Worm (Caenorhabditis elegans) whole organism, L4 larva: ENCODE results near the gene R11D1.13.

Experiments used
- D1046.2 ChIP-seq: fragments of 200-800 bp; sonication (Bioruptor generic); IDR thresholded peaks from 2 replicates; pipeline ENCODE4 v1.3.6; 2022; ENCODE audit warnings: missing genetic modification characterization, missing compliant biosample characterization
- F37D6.2 ChIP-seq: sonication (generic microtip); optimal IDR thresholded peaks from 2 replicates; lab custom pipeline; 2016; ENCODE audit warnings: mild to moderate bottlenecking, missing genetic modification characterization, missing compliant biosample characterization
- F49E8.2 ChIP-seq: sonication (generic microtip); optimal IDR thresholded peaks from 2 replicates; lab custom pipeline; 2016; ENCODE audit warnings: missing compliant biosample characterization, mild to moderate bottlenecking, missing genetic modification characterization, borderline replicate concordance
- R02D3.7 ChIP-seq: fragments of 150-350 bp; sonication (generic microtip); optimal IDR thresholded peaks from 3 replicates; lab custom pipeline; 2014; ENCODE audit warnings: missing biosample characterization, missing genetic modification characterization
- T26A8.4 ChIP-seq: fragments of 200-800 bp; sonication (Bioruptor generic); IDR thresholded peaks from 2 replicates; pipeline ENCODE4 v1.3.6; 2022; ENCODE audit warnings: missing genetic modification characterization, missing compliant biosample characterization
- Y105C5A.15 ChIP-seq: fragments of 200-800 bp; sonication (Bioruptor generic); IDR thresholded peaks from 2 replicates; pipeline ENCODE4 v1.3.6; 2022; ENCODE audit warnings: missing genetic modification characterization, missing compliant biosample characterization
- ZK337.2 ChIP-seq: fragments of 200-800 bp; sonication (Bioruptor generic); IDR thresholded peaks from 2 replicates; pipeline ENCODE4 v1.3.6; 2022; ENCODE audit warnings: missing genetic modification reagents, missing genetic modification characterization, missing compliant biosample characterization
- aha-1 ChIP-seq: fragments of 150-350 bp; peaks from one replicate; lab custom pipeline; 2014; ENCODE audit warnings: missing biosample characterization, missing genetic modification characterization
- ama-1 ChIP-seq: fragments of 150-350 bp; optimal IDR thresholded peaks from 2 replicates; lab custom pipeline; 2014; ENCODE audit warnings: inconsistent platforms, mixed read lengths
- arid-1 ChIP-seq: fragments of 200-800 bp; sonication (Bioruptor generic); conservative IDR thresholded peaks from 2 replicates; pipeline ENCODE4 v1.3.6; 2022; ENCODE audit warnings: missing genetic modification reagents, missing genetic modification characterization, missing compliant biosample characterization
- attf-4 ChIP-seq: sonication (generic microtip); optimal IDR thresholded peaks from 3 replicates; lab custom pipeline; 2017; ENCODE audit warnings: missing biosample characterization, missing genetic modification characterization
- ceh-20 ChIP-seq: fragments of 200-800 bp; sonication (Bioruptor generic); IDR thresholded peaks from 2 replicates; pipeline ENCODE4 v1.3.6; 2022; ENCODE audit warnings: missing genetic modification reagents, missing genetic modification characterization, missing compliant biosample characterization
- ceh-32 ChIP-seq: sonication (generic microtip); optimal IDR thresholded peaks from 2 replicates; lab custom pipeline; 2016; ENCODE audit warnings: mild to moderate bottlenecking, missing genetic modification characterization, missing compliant biosample characterization; ENCODE audit not compliant: poor library complexity
- ceh-44 ChIP-seq: fragments of 200-800 bp; sonication (Bioruptor generic); IDR thresholded peaks from 2 replicates; pipeline ENCODE4 v1.3.6; 2022; ENCODE audit warnings: missing genetic modification reagents, missing genetic modification characterization, missing compliant biosample characterization
- daf-12 ChIP-seq: fragments of 150-350 bp; optimal IDR thresholded peaks from 2 replicates; lab custom pipeline; 2014; ENCODE audit warnings: missing biosample characterization, missing genetic modification reagents, missing genetic modification characterization
- daf-16 ChIP-seq, 3 experiments: sonication (generic microtip); optimal IDR thresholded peaks; 2 replicates each; lab custom pipeline; 2016 to 2017; ENCODE audit warnings: missing genetic modification characterization in 3 of 3, missing genetic modification reagents in 3 of 3, mild to moderate bottlenecking in 2 of 3, missing compliant biosample characterization in 2 of 3, missing biosample characterization in 1 of 3, moderate library complexity in 1 of 3
- daf-19 ChIP-seq: fragments of 200-800 bp; sonication (Bioruptor generic); conservative IDR thresholded peaks from 2 replicates; pipeline ENCODE4 v1.3.6; 2022; ENCODE audit warnings: missing genetic modification characterization, missing compliant biosample characterization
- dmd-6 ChIP-seq: fragments of 200-800 bp; sonication (Bioruptor generic); IDR thresholded peaks from 2 replicates; pipeline ENCODE4 v1.3.6; 2022; ENCODE audit warnings: missing genetic modification reagents, missing genetic modification characterization, missing compliant biosample characterization
- dmd-8 ChIP-seq: fragments of 200-800 bp; sonication (Bioruptor generic); IDR thresholded peaks from 2 replicates; pipeline ENCODE4 v1.3.6; 2022; ENCODE audit warnings: missing genetic modification characterization, missing compliant biosample characterization
- dmd-9 ChIP-seq: fragments of 200-800 bp; sonication (Bioruptor generic); IDR thresholded peaks from 2 replicates; pipeline ENCODE4 v1.3.6; 2022; ENCODE audit warnings: missing genetic modification reagents, missing genetic modification characterization, missing compliant biosample characterization
- dpl-1 ChIP-seq: fragments of 150-350 bp; optimal IDR thresholded peaks from 2 replicates; lab custom pipeline; 2014; ENCODE audit warnings: missing biosample characterization, missing genetic modification reagents, missing genetic modification characterization
- dve-1 ChIP-seq: sonication (generic microtip); optimal IDR thresholded peaks from 2 replicates; lab custom pipeline; 2017; ENCODE audit warnings: antibody characterized with exemption, mild to moderate bottlenecking, missing genetic modification characterization, missing compliant biosample characterization; ENCODE audit not compliant: insufficient read depth
- fos-1 ChIP-seq: fragments of 150-350 bp; optimal IDR thresholded peaks from 2 replicates; lab custom pipeline; 2014; ENCODE audit warnings: missing biosample characterization, missing genetic modification characterization
- hlh-11 ChIP-seq: fragments of 200-800 bp; sonication (Bioruptor generic); optimal IDR thresholded peaks from 2 replicates; lab custom pipeline; 2018; ENCODE audit warnings: mild to moderate bottlenecking, missing genetic modification characterization, missing compliant biosample characterization
- hlh-30 ChIP-seq: sonication (generic microtip); optimal IDR thresholded peaks from 2 replicates; lab custom pipeline; 2017; ENCODE audit warnings: antibody characterized with exemption, mild to moderate bottlenecking, missing genetic modification characterization, missing compliant biosample characterization; ENCODE audit not compliant: insufficient read depth
- lim-7 ChIP-seq: fragments of 200-800 bp; sonication (Bioruptor generic); IDR thresholded peaks from 2 replicates; pipeline ENCODE4 v1.3.6; 2022; ENCODE audit warnings: missing genetic modification characterization, missing compliant biosample characterization
- lin-13 ChIP-seq: fragments of 150-350 bp; optimal IDR thresholded peaks from 2 replicates; lab custom pipeline; 2014; ENCODE audit warnings: missing biosample characterization, missing genetic modification reagents, missing genetic modification characterization
- lsy-2 ChIP-seq, 2 experiments: fragments of 150-350 bp in 1 of 2; sonication (generic microtip) in 1 of 2; optimal IDR thresholded peaks; 2 replicates each; lab custom pipeline; 2014 to 2017; ENCODE audit warnings: missing biosample characterization in 2 of 2, missing genetic modification characterization in 2 of 2
- madf-9 ChIP-seq: fragments of 200-800 bp; sonication (Bioruptor generic); conservative IDR thresholded peaks from 2 replicates; pipeline ENCODE4 v1.3.6; 2022; ENCODE audit warnings: missing genetic modification reagents, missing genetic modification characterization, missing compliant biosample characterization
- mdt-29 ChIP-seq: fragments of 200-800 bp; sonication (Bioruptor generic); IDR thresholded peaks from 2 replicates; pipeline ENCODE4 v1.3.6; 2022; ENCODE audit warnings: missing genetic modification reagents, missing genetic modification characterization, missing compliant biosample characterization
- mep-1 ChIP-seq: fragments of 150-350 bp; sonication (generic microtip); optimal IDR thresholded peaks from 3 replicates; lab custom pipeline; 2014; ENCODE audit warnings: missing biosample characterization, missing genetic modification characterization
- mes-2 ChIP-seq: sonication (generic microtip); optimal IDR thresholded peaks from 2 replicates; lab custom pipeline; 2016; ENCODE audit warnings: missing genotype, mild to moderate bottlenecking, missing genetic modification characterization, missing compliant biosample characterization; ENCODE audit not compliant: poor library complexity, severe bottlenecking
- mxl-2 ChIP-seq: fragments of 200-800 bp; sonication (Bioruptor generic); conservative IDR thresholded peaks from 2 replicates; pipeline ENCODE4 v1.3.6; 2022; ENCODE audit warnings: missing genetic modification reagents, missing genetic modification characterization, missing compliant biosample characterization
- nhr-10 ChIP-seq: fragments of 150-350 bp; optimal IDR thresholded peaks from 2 replicates; lab custom pipeline; 2014; ENCODE audit warnings: missing biosample characterization, missing genetic modification characterization
- nhr-111 ChIP-seq: fragments of 200-800 bp; sonication (Bioruptor generic); optimal IDR thresholded peaks from 2 replicates; lab custom pipeline; 2018; ENCODE audit warnings: mild to moderate bottlenecking, missing genetic modification characterization, missing compliant biosample characterization
- nhr-25 ChIP-seq: sonication (generic microtip); optimal IDR thresholded peaks from 2 replicates; lab custom pipeline; 2017; ENCODE audit warnings: missing genetic modification characterization, mild to moderate bottlenecking, missing compliant biosample characterization, antibody characterized with exemption, moderate library complexity, borderline replicate concordance; ENCODE audit not compliant: insufficient read depth
- nhr-28 ChIP-seq: fragments of 150-350 bp; optimal IDR thresholded peaks from 2 replicates; lab custom pipeline; 2014; ENCODE audit warnings: missing biosample characterization, missing genetic modification characterization
- nhr-41 ChIP-seq: fragments of 200-800 bp; sonication (Bioruptor generic); IDR thresholded peaks from 2 replicates; pipeline ENCODE4 v1.3.6; 2022; ENCODE audit warnings: missing genetic modification reagents, missing genetic modification characterization, missing compliant biosample characterization
- nhr-42 ChIP-seq: fragments of 200-800 bp; sonication (Bioruptor generic); IDR thresholded peaks from 2 replicates; pipeline ENCODE4 v1.3.6; 2022; ENCODE audit warnings: missing genetic modification characterization, missing compliant biosample characterization
- nhr-48 ChIP-seq: sonication (generic microtip); optimal IDR thresholded peaks from 2 replicates; lab custom pipeline; 2016; ENCODE audit warnings: mild to moderate bottlenecking, missing genetic modification characterization, missing compliant biosample characterization
- nhr-77 ChIP-seq: fragments of 150-350 bp; optimal IDR thresholded peaks from 2 replicates; lab custom pipeline; 2014; ENCODE audit warnings: missing biosample characterization, missing genetic modification characterization
- php-3 ChIP-seq: fragments of 200-800 bp; sonication (Bioruptor generic); IDR thresholded peaks from 2 replicates; pipeline ENCODE4 v1.3.6; 2022; ENCODE audit warnings: missing genetic modification reagents, missing genetic modification characterization, missing compliant biosample characterization
- pqm-1 ChIP-seq: sonication (generic microtip); optimal IDR thresholded peaks from 2 replicates; lab custom pipeline; 2017; ENCODE audit warnings: missing biosample characterization, missing genetic modification characterization
- rbr-2 ChIP-seq: sonication (generic microtip); optimal IDR thresholded peaks from 2 replicates; lab custom pipeline; 2016; ENCODE audit warnings: missing genotype, missing genetic modification characterization, missing compliant biosample characterization
- set-16 ChIP-seq: fragments of 200-800 bp; sonication (Bioruptor generic); IDR thresholded peaks from 2 replicates; pipeline ENCODE4 v1.3.6; 2022; ENCODE audit warnings: missing genetic modification reagents, missing genetic modification characterization, missing compliant biosample characterization
- snpc-4 ChIP-seq: fragments of 150-350 bp; optimal IDR thresholded peaks from 2 replicates; lab custom pipeline; 2014; ENCODE audit warnings: missing biosample characterization, missing genetic modification characterization
- spr-1 ChIP-seq: sonication (generic microtip); optimal IDR thresholded peaks from 2 replicates; lab custom pipeline; 2016; ENCODE audit warnings: mild to moderate bottlenecking, missing genetic modification characterization, missing compliant biosample characterization
- unc-39 ChIP-seq: sonication (generic microtip); optimal IDR thresholded peaks from 2 replicates; lab custom pipeline; 2017; ENCODE audit warnings: missing biosample characterization, missing genetic modification characterization
- vab-7 ChIP-seq: fragments of 200-800 bp; sonication (Bioruptor generic); IDR thresholded peaks from 2 replicates; pipeline ENCODE4 v1.3.6; 2022; ENCODE audit warnings: missing genetic modification reagents, missing genetic modification characterization, missing compliant biosample characterization
- zfp-2 ChIP-seq: sonication (generic microtip); optimal IDR thresholded peaks from 2 replicates; lab custom pipeline; 2016; ENCODE audit warnings: mild to moderate bottlenecking, missing genetic modification characterization, missing compliant biosample characterization
- zip-11 ChIP-seq: fragments of 200-800 bp; sonication (Bioruptor generic); IDR thresholded peaks from 2 replicates; pipeline ENCODE4 v1.3.6; 2022; ENCODE audit warnings: missing genetic modification characterization, missing compliant biosample characterization
- zip-2 ChIP-seq: fragments of 150-350 bp; optimal IDR thresholded peaks from 2 replicates; lab custom pipeline; 2014; ENCODE audit warnings: missing biosample characterization, missing genetic modification characterization

The R11D1.13 gene

DNA sequence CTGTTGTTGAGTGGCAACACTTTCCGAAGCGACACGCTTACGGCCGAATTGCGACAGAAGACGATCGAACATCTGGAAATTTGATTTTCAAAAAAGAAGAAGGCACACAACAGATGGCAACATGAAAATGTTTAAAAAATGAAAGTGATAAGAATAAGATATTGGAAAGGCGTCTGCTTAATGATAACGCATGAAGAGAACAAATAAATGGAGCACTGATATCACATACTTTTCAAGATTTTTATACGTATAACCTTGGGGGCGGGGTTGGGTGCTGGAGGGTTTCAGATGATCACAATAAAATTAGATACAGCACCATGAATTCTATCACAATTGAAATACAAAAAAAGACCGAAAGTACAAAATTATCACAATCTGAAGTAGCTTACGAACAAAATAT lies 18.0 kb downstream of the R11D1.13 start, which contains the start of gene C15C8.7:
Gene C15C8.7, minus strand, starts transcription at position 72 of the 400 bp plus-strand sequence.
- TF ChIP-seq zip-2, result no peak
- no peak for TF ChIP-seq lsy-2 (tag; optimal IDR thresholded peaks at IDR 0.05; lab: Kevin White, UChicago)
- no peak for TF ChIP-seq mxl-2
- no peak for TF ChIP-seq daf-19
- no peak for TF ChIP-seq nhr-77 (tag; lab: Kevin White, UChicago)
- peak; percentile 58 for TF ChIP-seq dve-1 (tag; lab: Kevin White, UChicago)
- no peak for TF ChIP-seq zfp-2
- no peak for TF ChIP-seq T26A8.4 (GFP tag; lab: Robert Waterston, UW)
- no peak for TF ChIP-seq lim-7 (GFP tag; lab: Robert Waterston, UW)
- TF ChIP-seq attf-4 (tag; lab: Kevin White, UChicago), result no peak
- TF ChIP-seq unc-39, result no peak
- no peak for TF ChIP-seq daf-12 (tag; lab: Kevin White, UChicago)
- TF ChIP-seq snpc-4 (tag; lab: Kevin White, UChicago), result no peak
- peak; percentile 46; the same call in 1 of the 2 replicates for TF ChIP-seq dmd-6 (GFP tag; lab: Robert Waterston, UW)
- TF ChIP-seq F49E8.2 (tag; lab: Kevin White, UChicago), result no peak
- no peak for TF ChIP-seq daf-16 (GFP tag; optimal IDR thresholded peaks at IDR 0.05; lab: Kevin White, UChicago)
- peak; percentile 51 for TF ChIP-seq daf-16 (tag; optimal IDR thresholded peaks at IDR 0.05; lab: Kevin White, UChicago)
- TF ChIP-seq aha-1 (tag; lab: Kevin White, UChicago), result peak; percentile 77
- no peak for TF ChIP-seq vab-7 (GFP tag; lab: Robert Waterston, UW)
- no peak for TF ChIP-seq dpl-1 (GFP tag; lab: Kevin White, UChicago)
- TF ChIP-seq ceh-20, result no peak
- no peak for TF ChIP-seq fos-1 (tag; lab: Kevin White, UChicago)
- no peak for TF ChIP-seq F37D6.2 (tag; lab: Kevin White, UChicago)
- TF ChIP-seq ceh-44, result no peak
- TF ChIP-seq php-3, result 0 out of 2 replicates have a peak, but pooled peaks have one; percentile 28
- TF ChIP-seq zip-11 (GFP tag; lab: Robert Waterston, UW), result no peak
- no peak for TF ChIP-seq nhr-48 (tag; lab: Kevin White, UChicago)
- TF ChIP-seq ZK337.2 (GFP tag; lab: Robert Waterston, UW), result no peak
- peak; percentile 1 for TF ChIP-seq mep-1 (tag; lab: Kevin White, UChicago)
- no peak for TF ChIP-seq mes-2 (tag; lab: Kevin White, UChicago)
- TF ChIP-seq mdt-29 (GFP tag; lab: Robert Waterston, UW), result no peak
- peak; percentile 9 for TF ChIP-seq ama-1
- no peak for TF ChIP-seq hlh-30
- TF ChIP-seq spr-1 (tag; lab: Kevin White, UChicago), result no peak
- no peak for TF ChIP-seq nhr-25 (tag; lab: Kevin White, UChicago)
- no peak for TF ChIP-seq nhr-41 (GFP tag; lab: Robert Waterston, UW)
- TF ChIP-seq arid-1 (GFP tag; lab: Robert Waterston, UW), result no peak
- TF ChIP-seq nhr-28 (tag; lab: Kevin White, UChicago), result peak; percentile 37
- no peak for TF ChIP-seq ceh-32 (tag; lab: Kevin White, UChicago)
- no peak for TF ChIP-seq dmd-9 (GFP tag; lab: Robert Waterston, UW)
- no peak for TF ChIP-seq nhr-42 (GFP tag; lab: Robert Waterston, UW)
- peak; percentile 84 for TF ChIP-seq pqm-1
- no peak for TF ChIP-seq set-16 (GFP tag; lab: Robert Waterston, UW)
- no peak for TF ChIP-seq dmd-8
- no peak for TF ChIP-seq R02D3.7 (tag; lab: Kevin White, UChicago)
- TF ChIP-seq nhr-111 (GFP tag; lab: Kevin White, UChicago), result no peak
- peak; percentile 50 for TF ChIP-seq hlh-11 (tag; lab: Kevin White, UChicago)
- TF ChIP-seq madf-9 (GFP tag; lab: Robert Waterston, UW), result no peak
- no peak for TF ChIP-seq rbr-2 (tag; lab: Kevin White, UChicago)
- no peak for TF ChIP-seq D1046.2 (GFP tag; lab: Robert Waterston, UW)
- no peak for TF ChIP-seq lin-13
- TF ChIP-seq nhr-10 (tag; lab: Kevin White, UChicago), result no peak
- TF ChIP-seq Y105C5A.15 (GFP tag; lab: Robert Waterston, UW), result no peak
